Fruit fly (Drosophila melanogaster) whole organism, embryonic: ENCODE measurements around the gene Lsp2.

Experiments used
- Ada2b ChIP-seq: fragments of 200-800 bp; sonication (Bioruptor generic); IDR thresholded peaks from 2 replicates; pipeline ENCODE4 v1.3.6; 2022; ENCODE audit warnings: missing biosample characterization, missing genetic modification characterization
- Bgb ChIP-seq: fragments of 200-800 bp; sonication (Bioruptor generic); IDR thresholded peaks from 2 replicates; pipeline ENCODE4 v1.3.6; 2022; ENCODE audit warnings: missing biosample characterization, missing genetic modification characterization; ENCODE audit not compliant: partially characterized antibody
- CG10267 ChIP-seq: fragments of 200-800 bp; sonication (Bioruptor generic); optimal IDR thresholded peaks from 2 replicates; lab custom pipeline; 2018; ENCODE audit warnings: missing biosample characterization, mild to moderate bottlenecking, missing genetic modification characterization, moderate library complexity
- CG12659 ChIP-seq: fragments of 200-800 bp; sonication (Bioruptor generic); optimal IDR thresholded peaks from 3 replicates; lab custom pipeline; 2017; ENCODE audit warnings: mild to moderate bottlenecking, missing biosample characterization, missing genetic modification reagents, missing genetic modification characterization
- CG13287 ChIP-seq: fragments of 200-800 bp; sonication (Bioruptor generic); IDR thresholded peaks from 2 replicates; pipeline ENCODE4 v1.3.6; 2022; ENCODE audit warnings: missing biosample characterization, missing genetic modification characterization; ENCODE audit not compliant: partially characterized antibody
- CG14860 ChIP-seq: fragments of 200-800 bp; sonication (Bioruptor generic); IDR thresholded peaks from 3 replicates; pipeline ENCODE4 v1.3.6; 2022; ENCODE audit warnings: missing biosample characterization, missing genetic modification characterization; ENCODE audit not compliant: partially characterized antibody
- CG1603 ChIP-seq: fragments of 200-800 bp; sonication (Bioruptor generic); optimal IDR thresholded peaks from 2 replicates; lab custom pipeline; 2019; ENCODE audit warnings: missing biosample characterization, mild to moderate bottlenecking, missing genetic modification characterization, moderate library complexity
- CG16813 ChIP-seq: fragments of 200-800 bp; sonication (Bioruptor generic); IDR thresholded peaks from 3 replicates; pipeline ENCODE4 v1.3.6; 2022; ENCODE audit warnings: missing biosample characterization, missing genetic modification characterization; ENCODE audit not compliant: partially characterized antibody
- CG2129 ChIP-seq: fragments of 200-800 bp; sonication (Bioruptor generic); IDR thresholded peaks from 2 replicates; pipeline ENCODE4 v1.3.6; 2022; ENCODE audit warnings: missing biosample characterization, missing genetic modification characterization; ENCODE audit not compliant: partially characterized antibody
- CG2875 ChIP-seq: fragments of 200-800 bp; sonication (Bioruptor generic); optimal IDR thresholded peaks from 2 replicates; lab custom pipeline; 2017; ENCODE audit warnings: missing biosample characterization, mild to moderate bottlenecking, missing genetic modification characterization, missing genetic modification reagents
- CG34376 ChIP-seq: fragments of 200-800 bp; sonication (Bioruptor generic); optimal IDR thresholded peaks from 2 replicates; lab custom pipeline; 2018; ENCODE audit warnings: missing biosample characterization, mild to moderate bottlenecking, missing genetic modification characterization
- CG7271 ChIP-seq: fragments of 200-800 bp; sonication (Bioruptor generic); optimal IDR thresholded peaks from 2 replicates; lab custom pipeline; 2018; ENCODE audit warnings: missing biosample characterization, mild to moderate bottlenecking, missing genetic modification characterization, moderate library complexity
- CG7928 ChIP-seq: fragments of 200-800 bp; sonication (Bioruptor generic); optimal IDR thresholded peaks from 2 replicates; lab custom pipeline; 2017; ENCODE audit warnings: missing biosample characterization, mild to moderate bottlenecking, missing genetic modification characterization
- CG7963 ChIP-seq: fragments of 200-800 bp; sonication (Bioruptor generic); IDR thresholded peaks from 3 replicates; pipeline ENCODE4 v1.3.6; 2022; ENCODE audit warnings: missing biosample characterization, missing genetic modification characterization; ENCODE audit not compliant: partially characterized antibody
- CTCF ChIP-seq: fragments of 200-800 bp; sonication (Bioruptor generic); optimal IDR thresholded peaks from 2 replicates; lab custom pipeline; 2017; ENCODE audit warnings: missing biosample characterization, mild to moderate bottlenecking, missing genetic modification characterization, moderate library complexity
- Dll ChIP-seq: fragments of 200-800 bp; sonication (Bioruptor generic); IDR thresholded peaks from 4 replicates; pipeline ENCODE4 v1.3.6; 2022; ENCODE audit warnings: missing biosample characterization, missing genetic modification characterization; ENCODE audit not compliant: partially characterized antibody
- Doc2 ChIP-seq: fragments of 200-800 bp; sonication (Bioruptor generic); IDR thresholded peaks from 2 replicates; pipeline ENCODE4 v1.3.6; 2022; ENCODE audit warnings: missing biosample characterization, missing genetic modification characterization
- Doc3 ChIP-seq: fragments of 200-800 bp; sonication (Bioruptor generic); IDR thresholded peaks from 3 replicates; pipeline ENCODE4 v1.3.6; 2022; ENCODE audit warnings: missing biosample characterization, missing genetic modification characterization; ENCODE audit not compliant: partially characterized antibody
- E2f2 ChIP-seq: fragments of 200-800 bp; sonication (Bioruptor generic); IDR thresholded peaks from 2 replicates; pipeline ENCODE4 v1.3.6; 2022; ENCODE audit warnings: missing biosample characterization, missing genetic modification characterization
- ERR ChIP-seq: fragments of 200-800 bp; sonication (Bioruptor generic); optimal IDR thresholded peaks from 2 replicates; lab custom pipeline; 2016; ENCODE audit warnings: missing biosample characterization, missing genetic modification characterization
- Fer3 ChIP-seq: fragments of 200-800 bp; sonication (Bioruptor generic); optimal IDR thresholded peaks from 2 replicates; lab custom pipeline; 2018; ENCODE audit warnings: missing biosample characterization, mild to moderate bottlenecking, missing genetic modification characterization, moderate library complexity
- HmgZ ChIP-seq: fragments of 200-800 bp; sonication (Bioruptor generic); optimal IDR thresholded peaks from 2 replicates; lab custom pipeline; 2018; ENCODE audit warnings: missing biosample characterization, mild to moderate bottlenecking, missing genetic modification characterization
- Hr39 ChIP-seq: fragments of >200 bp; optimal IDR thresholded peaks from 2 replicates; lab custom pipeline; 2017
- Hr78 ChIP-seq, 2 experiments: fragments of 200-800 bp in 1 of 2; fragments of >200 bp in 1 of 2; sonication (Bioruptor generic) in 1 of 2; optimal IDR thresholded peaks; 2 replicates each; lab custom pipeline; 2017 to 2019; ENCODE audit warnings: missing biosample characterization in 2 of 2, missing genetic modification characterization in 2 of 2, mild to moderate bottlenecking in 1 of 2, moderate library complexity in 1 of 2
- Med ChIP-seq: fragments of 200-800 bp; sonication (Bioruptor generic); peaks from one replicate; lab custom pipeline; 2016; ENCODE audit warnings: missing biosample characterization, missing genetic modification characterization, mild to moderate bottlenecking, inconsistent platforms, moderate library complexity
- Mrtf ChIP-seq: fragments of 200-800 bp; sonication (Bioruptor generic); IDR thresholded peaks from 3 replicates; pipeline ENCODE4 v1.3.6; 2022; ENCODE audit warnings: missing biosample characterization, missing genetic modification characterization
- Oaz ChIP-seq: fragments of 200-800 bp; sonication (Bioruptor generic); IDR thresholded peaks from 2 replicates; pipeline ENCODE4 v1.3.6; 2022; ENCODE audit warnings: missing biosample characterization, missing genetic modification characterization
- Ptx1 ChIP-seq: fragments of 200-800 bp; sonication (Bioruptor generic); IDR thresholded peaks from 2 replicates; pipeline ENCODE4 v1.3.6; 2022; ENCODE audit warnings: missing biosample characterization, missing genetic modification characterization
- ab ChIP-seq: fragments of 200-800 bp; sonication (Bioruptor generic); optimal IDR thresholded peaks from 2 replicates; lab custom pipeline; 2016; ENCODE audit warnings: missing biosample characterization, missing genetic modification characterization
- al ChIP-seq: fragments of 200-800 bp; sonication (Bioruptor generic); IDR thresholded peaks from 2 replicates; pipeline ENCODE4 v1.3.6; 2022; ENCODE audit warnings: missing biosample characterization, missing genetic modification characterization
- ato ChIP-seq: fragments of 200-800 bp; sonication (Bioruptor generic); IDR thresholded peaks from 2 replicates; pipeline ENCODE4 v1.3.6; 2022; ENCODE audit warnings: missing biosample characterization, missing genetic modification characterization; ENCODE audit not compliant: partially characterized antibody
- bbx ChIP-seq: fragments of 200-800 bp; sonication (Bioruptor generic); IDR thresholded peaks from 2 replicates; pipeline ENCODE4 v1.3.6; 2022; ENCODE audit warnings: missing biosample characterization, missing genetic modification characterization; ENCODE audit not compliant: partially characterized antibody
- chinmo ChIP-seq: fragments of 200-800 bp; sonication (Bioruptor generic); IDR thresholded peaks from 4 replicates; pipeline ENCODE4 v1.3.6; 2022; ENCODE audit warnings: missing biosample characterization, missing genetic modification characterization; ENCODE audit not compliant: partially characterized antibody
- dan ChIP-seq: fragments of 200-800 bp; sonication (Bioruptor generic); IDR thresholded peaks from 2 replicates; pipeline ENCODE4 v1.3.6; 2022; ENCODE audit warnings: missing biosample characterization, missing genetic modification characterization
- ftz-f1 ChIP-seq: fragments of 200-800 bp; sonication (Bioruptor generic); optimal IDR thresholded peaks from 2 replicates; lab custom pipeline; 2016; ENCODE audit warnings: missing biosample characterization, missing genetic modification characterization
- hbn ChIP-seq: fragments of 200-800 bp; sonication (Bioruptor generic); IDR thresholded peaks from 2 replicates; pipeline ENCODE4 v1.3.6; 2022; ENCODE audit warnings: missing biosample characterization, missing genetic modification characterization; ENCODE audit not compliant: partially characterized antibody
- insv ChIP-seq, 2 experiments: fragments of 200-800 bp; sonication (Bioruptor generic); optimal IDR thresholded peaks; 3 replicates each; lab custom pipeline; 2016 to 2018; ENCODE audit warnings: missing biosample characterization in 2 of 2, missing genetic modification characterization in 2 of 2
- inv ChIP-seq: fragments of 200-800 bp; sonication (Bioruptor generic); IDR thresholded peaks from 2 replicates; pipeline ENCODE4 v1.3.6; 2022; ENCODE audit warnings: missing biosample characterization, missing genetic modification characterization; ENCODE audit not compliant: partially characterized antibody
- jumu ChIP-seq: fragments of 200-800 bp; sonication (Bioruptor generic); optimal IDR thresholded peaks from 3 replicates; lab custom pipeline; 2016; ENCODE audit warnings: missing biosample characterization, missing genetic modification characterization
- knrl ChIP-seq: fragments of 200-800 bp; sonication (Bioruptor generic); IDR thresholded peaks from 3 replicates; pipeline ENCODE4 v1.3.6; 2022; ENCODE audit warnings: missing biosample characterization, missing genetic modification characterization; ENCODE audit not compliant: partially characterized antibody
- nerfin-2 ChIP-seq: fragments of 200-800 bp; sonication (Bioruptor generic); IDR thresholded peaks from 2 replicates; pipeline ENCODE4 v1.3.6; 2022; ENCODE audit warnings: missing biosample characterization, missing genetic modification characterization; ENCODE audit not compliant: partially characterized antibody
- phol ChIP-seq: fragments of 200-800 bp; sonication (Bioruptor generic); optimal IDR thresholded peaks from 3 replicates; lab custom pipeline; 2018; ENCODE audit warnings: missing biosample characterization, mild to moderate bottlenecking, missing genetic modification characterization, moderate library complexity
- pzg ChIP-seq: fragments of 200-800 bp; sonication (Bioruptor generic); optimal IDR thresholded peaks from 3 replicates; lab custom pipeline; 2018; ENCODE audit warnings: missing biosample characterization, mild to moderate bottlenecking, missing genetic modification characterization, moderate library complexity
- sens ChIP-seq: fragments of 200-800 bp; sonication (Bioruptor generic); peaks from one replicate; lab custom pipeline; 2016; ENCODE audit warnings: missing biosample characterization, missing genetic modification characterization
- sna ChIP-seq: fragments of 200-800 bp; sonication (Bioruptor generic); IDR thresholded peaks from 2 replicates; pipeline ENCODE4 v1.3.6; 2022; ENCODE audit warnings: missing biosample characterization, missing genetic modification characterization; ENCODE audit not compliant: partially characterized antibody
- tap ChIP-seq: fragments of 200-800 bp; optimal IDR thresholded peaks from 3 replicates; lab custom pipeline; 2019; ENCODE audit warnings: missing biosample characterization, mild to moderate bottlenecking, missing genetic modification characterization, moderate library complexity
- tna ChIP-seq: fragments of 200-800 bp; sonication (Bioruptor generic); IDR thresholded peaks from 2 replicates; pipeline ENCODE4 v1.3.6; 2022; ENCODE audit warnings: missing biosample characterization, missing genetic modification characterization; ENCODE audit not compliant: partially characterized antibody
- unc-4 ChIP-seq: fragments of 200-800 bp; sonication (Bioruptor generic); IDR thresholded peaks from 2 replicates; pipeline ENCODE4 v1.3.6; 2022; ENCODE audit warnings: missing biosample characterization, missing genetic modification characterization; ENCODE audit not compliant: partially characterized antibody
- wdn ChIP-seq: fragments of 200-800 bp; sonication (Bioruptor generic); IDR thresholded peaks from 2 replicates; pipeline ENCODE4 v1.3.6; 2022; ENCODE audit warnings: missing biosample characterization, missing genetic modification characterization

Gene Lsp2

DNA sequence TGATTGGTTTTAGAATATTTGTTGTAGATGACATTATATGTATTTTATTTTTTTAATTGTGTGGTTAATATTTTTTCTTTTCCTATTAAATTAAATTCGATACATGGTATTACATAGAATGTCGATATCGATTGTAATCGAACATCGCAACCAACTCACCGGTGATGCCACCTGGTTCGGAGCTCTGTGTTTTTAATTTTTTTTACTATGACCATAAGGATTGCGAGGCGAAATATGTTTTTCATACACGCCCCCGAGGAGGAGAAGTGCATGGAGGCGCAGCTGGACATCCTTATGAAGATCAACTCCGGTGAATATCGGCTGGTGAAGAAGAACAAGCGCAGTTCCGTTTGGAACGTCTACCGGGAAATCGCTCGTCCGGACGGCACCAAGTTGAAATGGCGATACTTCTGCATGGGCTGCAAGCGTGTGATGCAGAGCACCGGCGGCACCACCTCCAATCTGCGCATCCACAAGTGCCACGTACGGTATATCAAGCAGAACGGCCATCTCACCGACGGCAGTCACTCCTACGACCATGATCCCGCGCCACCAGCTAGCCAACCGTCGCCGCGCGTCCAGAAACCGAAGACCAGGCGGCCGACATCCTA lies 9.2 kb upstream of the Lsp2 start, which contains the start of gene CG11560 (continued):
- peak; percentile 62; the same call in 2 of the 3 replicates for TF ChIP-seq CG16813 (GFP tag; lab: Robert Waterston, UW)
- peak; percentile 80 for TF ChIP-seq Dll (GFP tag; lab: Robert Waterston, UW)
- 0 out of 2 replicates have a peak, but pooled peaks have one; percentile 25 for TF ChIP-seq tna (GFP tag; lab: Robert Waterston, UW)
- TF ChIP-seq CG13287, result peak; percentile 82
- peak; percentile 42; the same call in 2 of the 3 replicates for TF ChIP-seq knrl
- TF ChIP-seq CG10267, result peak; percentile 35
- peak; percentile 56 for TF ChIP-seq pzg
- peak; percentile 75 for TF ChIP-seq E2f2 (GFP tag; lab: Robert Waterston, UW)
- 0 out of 4 replicates have a peak, but pooled peaks have one; percentile 29 for TF ChIP-seq chinmo
- TF ChIP-seq Bgb (GFP tag; lab: Robert Waterston, UW), result peak; percentile 67
- TF ChIP-seq ERR (GFP tag; lab: Kevin White, UChicago), result no peak
- peak; percentile 53; the same call in 1 of the 3 replicates for TF ChIP-seq CG7963
- no peak for TF ChIP-seq Ptx1 (GFP tag; lab: Robert Waterston, UW)
- peak; percentile 26 for TF ChIP-seq ato
- peak; percentile 55; the same call in 1 of the 2 replicates for TF ChIP-seq sna (GFP tag; lab: Robert Waterston, UW)
- TF ChIP-seq CG14860 (GFP tag; lab: Robert Waterston, UW), result peak; percentile 66; the same call in 2 of the 3 replicates
- peak; percentile 71 for TF ChIP-seq hbn (GFP tag; lab: Robert Waterston, UW)
- TF ChIP-seq CG2129 (GFP tag; lab: Robert Waterston, UW), result peak; percentile 42
- no peak for TF ChIP-seq CG34376 (GFP tag; lab: Kevin White, UChicago)
- peak; percentile 43 for TF ChIP-seq phol
- TF ChIP-seq CG1603 (tag; lab: Kevin White, UChicago), result peak; percentile 37
- TF ChIP-seq CTCF (GFP tag; lab: Kevin White, UChicago), result no peak
- peak; percentile 59 for TF ChIP-seq Doc3
- peak; percentile 16 for TF ChIP-seq HmgZ (tag; lab: Kevin White, UChicago)
- peak; percentile 42 for TF ChIP-seq CG12659 (GFP tag; lab: Kevin White, UChicago)
- TF ChIP-seq inv (GFP tag; lab: Robert Waterston, UW), result peak; percentile 50; the same call in 1 of the 2 replicates
- TF ChIP-seq nerfin-2 (GFP tag; lab: Robert Waterston, UW), result peak; percentile 47; the same call in 1 of the 2 replicates

DNA sequence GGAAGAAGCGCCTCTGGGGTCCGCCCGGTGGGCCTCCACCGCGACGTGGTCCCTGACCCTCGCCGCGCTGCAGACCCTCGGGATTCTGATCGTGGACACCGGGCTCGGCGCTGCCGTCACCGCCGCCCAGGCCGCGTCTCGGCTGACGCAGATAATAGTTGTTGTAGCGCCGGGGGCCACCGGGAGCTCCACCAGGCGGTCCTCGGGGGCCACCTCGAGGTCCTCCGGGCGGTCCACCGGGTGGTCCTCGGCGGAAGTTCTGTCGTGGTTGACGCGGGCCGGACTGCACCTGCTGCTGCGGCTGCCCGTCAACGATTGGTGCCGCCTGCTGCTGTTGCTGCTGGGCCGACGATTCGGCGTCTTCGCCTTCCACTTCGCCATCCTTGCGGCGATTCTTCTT lies 6.3 kb upstream of the Lsp2 start:
- TF ChIP-seq CG16813 (GFP tag; lab: Robert Waterston, UW) (0 out of 3 replicates have a peak, but pooled peaks have one; percentile 15), CG7928 (GFP tag; lab: Kevin White, UChicago) (no peak), unc-4 (GFP tag; lab: Robert Waterston, UW) (no peak), Mrtf (no peak), ab (GFP tag; lab: Kevin White, UChicago) (no peak), dan (no peak), wdn (GFP tag; lab: Robert Waterston, UW) (no peak), bbx (GFP tag; lab: Robert Waterston, UW) (no peak), Fer3 (tag; lab: Kevin White, UChicago) (no peak), sens (peak; percentile 51), al (GFP tag; lab: Robert Waterston, UW) (no peak), Hr78 (GFP tag; optimal IDR thresholded peaks at IDR 0.05; lab: Kevin White, UChicago) (no peak), tap (no peak), CG7271 (tag; lab: Kevin White, UChicago) (no peak), Hr39 (lab: Kevin White, UChicago) (peak; percentile 76), CG2875 (GFP tag; lab: Kevin White, UChicago) (no peak), jumu (no peak), ftz-f1 (GFP tag; lab: Kevin White, UChicago) (no peak), insv (GFP tag; optimal IDR thresholded peaks at IDR 0.05; lab: Kevin White, UChicago) (no peak), Doc2 (GFP tag; lab: Robert Waterston, UW) (no peak), Oaz (GFP tag; lab: Robert Waterston, UW) (no peak), Med (GFP tag; lab: Kevin White, UChicago) (peak; percentile 10), Ada2b (no peak)
